Worm (Caenorhabditis elegans): Measurements from ENCODE around the gene alh-1.

The alh-1 gene

ce11 chrIII:5080700-5081572, 3.4 kb downstream of the alh-1 start (continued):
- peak; percentile 94 for TF ChIP-seq nfyb-1 (GFP tag; IDR thresholded peaks at IDR 0.05)
- peak; percentile 79 for TF ChIP-seq unc-130 (GFP tag; optimal IDR thresholded peaks at IDR 0.05)
- peak; percentile 96 for TF ChIP-seq bed-1 (GFP tag; IDR thresholded peaks at IDR 0.05)
- TF ChIP-seq tbp1 (GFP tag; optimal IDR thresholded peaks at IDR 0.05) = peak; percentile 86
- peak; percentile 69 for TF ChIP-seq ztf-26 (tag; optimal IDR thresholded peaks at IDR 0.05)
- TF ChIP-seq mes-4 (tag; optimal IDR thresholded peaks at IDR 0.05) = peak; percentile 70
- peak; percentile 94 for TF ChIP-seq lin-26 (GFP tag; IDR thresholded peaks at IDR 0.05)
- peak; percentile 78 for TF ChIP-seq rcor-1 (GFP tag; IDR thresholded peaks at IDR 0.05)
- peak; percentile 91 for TF ChIP-seq die-1 (tag; optimal IDR thresholded peaks at IDR 0.05)
- no peak for TF ChIP-seq zfh-2 (GFP tag; conservative IDR thresholded peaks at IDR 0.05)
- peak; percentile 57 to 90 for TF ChIP-seq rec-8 (tag; optimal IDR thresholded peaks at IDR 0.05)
- TF ChIP-seq mel-28 (tag; optimal IDR thresholded peaks at IDR 0.05; ENCODE audit: borderline replicate concordance) = peak; percentile 40
- peak; percentile 91 for TF ChIP-seq ekl-4 (GFP tag; IDR thresholded peaks at IDR 0.05)
- TF ChIP-seq snpc-3.4 (tag; optimal IDR thresholded peaks at IDR 0.05) = peak; percentile 95
- peak in 2 of 3 experiments; percentile 9 to 74 for TF ChIP-seq lin-35 (GFP tag; optimal IDR thresholded peaks at IDR 0.05)
- TF ChIP-seq aptf-2 (GFP tag; conservative IDR thresholded peaks at IDR 0.05) = 0 out of 2 replicates have a peak, but pooled peaks have one; percentile 23
- peak; percentile 94 for TF ChIP-seq snpc-1.1 (tag; optimal IDR thresholded peaks at IDR 0.05; ENCODE audit: insufficient read depth)
- peak; percentile 88 for TF ChIP-seq dox-1 (GFP tag; IDR thresholded peaks at IDR 0.05)
- TF ChIP-seq sea-2 (GFP tag; IDR thresholded peaks at IDR 0.05) = 0 out of 2 replicates have a peak, but pooled peaks have one; percentile 52
- TF ChIP-seq T07F8.4 (tag; optimal IDR thresholded peaks at IDR 0.05) = peak; percentile 40
- TF ChIP-seq ztf-18 (tag; optimal IDR thresholded peaks at IDR 0.05) = peak; percentile 78
- TF ChIP-seq cebp-1 (GFP tag; IDR thresholded peaks at IDR 0.05) = peak; percentile 59
- peak; percentile 83 for TF ChIP-seq cebp-1 (tag; optimal IDR thresholded peaks at IDR 0.05)
- TF ChIP-seq madf-8 (GFP tag; conservative IDR thresholded peaks at IDR 0.05) = peak; percentile 66
- TF ChIP-seq atf-7 (tag; optimal IDR thresholded peaks at IDR 0.05) = peak; percentile 76
- peak; percentile 87 for TF ChIP-seq Y53F4B.3 (GFP tag; IDR thresholded peaks at IDR 0.05)
- no peak for TF ChIP-seq dpl-1 (GFP tag; optimal IDR thresholded peaks at IDR 0.05)
- peak; percentile 52; the same call in 1 of the 2 replicates for TF ChIP-seq attf-3 (GFP tag; conservative IDR thresholded peaks at IDR 0.05)
- no peak for TF ChIP-seq F57A8.1 (GFP tag; optimal IDR thresholded peaks at IDR 0.05)
- TF ChIP-seq attf-5 (GFP tag; optimal IDR thresholded peaks at IDR 0.05) = peak; percentile 70
- TF ChIP-seq nhr-80 (tag; optimal IDR thresholded peaks at IDR 0.05) = peak; percentile 55
- peak; percentile 72 for TF ChIP-seq hlh-12 (tag; optimal IDR thresholded peaks at IDR 0.05)
- TF ChIP-seq sdz-38 (tag; optimal IDR thresholded peaks at IDR 0.05) = no peak
- TF ChIP-seq nhr-120 (GFP tag; IDR thresholded peaks at IDR 0.05) = no peak
- TF ChIP-seq athp-1 (tag; optimal IDR thresholded peaks at IDR 0.05) = peak; percentile 87
- TF ChIP-seq F55B11.4 (tag; optimal IDR thresholded peaks at IDR 0.05; ENCODE audit: borderline replicate concordance, insufficient read depth) = peak; percentile 2
- peak; percentile 92 for TF ChIP-seq fkh-3 (tag; optimal IDR thresholded peaks at IDR 0.05)
- 0 out of 2 replicates have a peak, but pooled peaks have one; percentile 81 for TF ChIP-seq nfya-2 (GFP tag; IDR thresholded peaks at IDR 0.05)
- peak; percentile 86 for TF ChIP-seq zim-3 (tag; optimal IDR thresholded peaks at IDR 0.05)
- TF ChIP-seq pbrm-1 (GFP tag; IDR thresholded peaks at IDR 0.05) = peak; percentile 88
- TF ChIP-seq pha-4 (tag; optimal IDR thresholded peaks at IDR 0.05) = peak; percentile 3
- TF ChIP-seq ztf-6 (GFP tag; IDR thresholded peaks at IDR 0.05) = 0 out of 2 replicates have a peak, but pooled peaks have one; percentile 65
- TF ChIP-seq hmg-20 (GFP tag; IDR thresholded peaks at IDR 0.05) = peak; percentile 49; the same call in 1 of the 2 replicates
- 0 out of 2 replicates have a peak, but pooled peaks have one; percentile 28 for TF ChIP-seq egrh-3 (GFP tag; IDR thresholded peaks at IDR 0.05)
- TF ChIP-seq B0035.1 (tag; optimal IDR thresholded peaks at IDR 0.05) = peak; percentile 80
- peak; percentile 86 for TF ChIP-seq tlf-1 (GFP tag; optimal IDR thresholded peaks at IDR 0.05)

Measured in whole organism, young adult.